Worm (Caenorhabditis elegans) whole organism, young adult: Measurements from ENCODE around the gene snx-1.

Experiments
- C17E4.6 ChIP-seq: fragments of 200-800 bp; sonication (Bioruptor generic); IDR thresholded peaks from 2 replicates; pipeline ENCODE4 v1.3.6; 2022; ENCODE audit warnings: missing genetic modification reagents, missing genetic modification characterization, missing compliant biosample characterization
- D2030.7 ChIP-seq: fragments of 200-800 bp; sonication (Bioruptor generic); IDR thresholded peaks from 2 replicates; pipeline ENCODE4 v1.3.6; 2022; ENCODE audit warnings: missing genetic modification reagents, missing genetic modification characterization, missing compliant biosample characterization
- F10E7.11 ChIP-seq: sonication (generic microtip); optimal IDR thresholded peaks from 2 replicates; lab custom pipeline; 2017; ENCODE audit warnings: mild to moderate bottlenecking, missing genetic modification characterization, moderate library complexity, missing compliant biosample characterization
- F23B12.7 ChIP-seq: sonication (generic microtip); optimal IDR thresholded peaks from 2 replicates; lab custom pipeline; 2017; ENCODE audit warnings: missing genetic modification characterization, mild to moderate bottlenecking, missing compliant biosample characterization, antibody characterized with exemption, moderate library complexity; ENCODE audit not compliant: insufficient read depth
- F33H1.4 ChIP-seq: fragments of 200-800 bp; sonication (Bioruptor generic); IDR thresholded peaks from 2 replicates; pipeline ENCODE4 v1.3.6; 2022; ENCODE audit warnings: missing genetic modification reagents, missing genetic modification characterization, missing compliant biosample characterization
- K11D2.4 ChIP-seq: fragments of 200-800 bp; sonication (Bioruptor generic); IDR thresholded peaks from 2 replicates; pipeline ENCODE4 v1.3.6; 2022; ENCODE audit warnings: missing genetic modification reagents, missing genetic modification characterization, missing compliant biosample characterization
- Y53F4B.3 ChIP-seq: fragments of 200-800 bp; sonication (Bioruptor generic); IDR thresholded peaks from 2 replicates; pipeline ENCODE4 v1.3.6; 2022; ENCODE audit warnings: missing genetic modification reagents, missing genetic modification characterization, missing compliant biosample characterization
- Y56A3A.18 ChIP-seq: fragments of 200-800 bp; sonication (Bioruptor generic); IDR thresholded peaks from 2 replicates; pipeline ENCODE4 v1.3.6; 2022; ENCODE audit warnings: missing genetic modification reagents, missing genetic modification characterization, missing compliant biosample characterization
- akir-1 ChIP-seq: fragments of 200-800 bp; sonication (Bioruptor generic); optimal IDR thresholded peaks from 2 replicates; lab custom pipeline; 2018; ENCODE audit warnings: mild to moderate bottlenecking, missing genetic modification characterization, moderate library complexity, missing compliant biosample characterization
- atf-7 ChIP-seq: sonication (generic microtip); optimal IDR thresholded peaks from 2 replicates; lab custom pipeline; 2017; ENCODE audit warnings: mild to moderate bottlenecking, missing genetic modification characterization, missing compliant biosample characterization
- ceh-100 ChIP-seq: fragments of 200-800 bp; sonication (Bioruptor generic); IDR thresholded peaks from 2 replicates; pipeline ENCODE4 v1.3.6; 2022; ENCODE audit warnings: missing genetic modification reagents, missing genetic modification characterization, missing compliant biosample characterization
- ceh-40 ChIP-seq: fragments of 200-800 bp; sonication (Bioruptor generic); IDR thresholded peaks from 2 replicates; pipeline ENCODE4 v1.3.6; 2022; ENCODE audit warnings: missing genetic modification characterization, missing compliant biosample characterization
- ceh-58 ChIP-seq: fragments of 200-800 bp; sonication (Bioruptor generic); IDR thresholded peaks from 2 replicates; pipeline ENCODE4 v1.3.6; 2022; ENCODE audit warnings: missing genetic modification characterization, missing compliant biosample characterization
- die-1 ChIP-seq: sonication (generic microtip); optimal IDR thresholded peaks from 2 replicates; lab custom pipeline; 2016; ENCODE audit warnings: missing genotype, mild to moderate bottlenecking, missing genetic modification characterization, missing compliant biosample characterization
- dpl-1 ChIP-seq: fragments of 150-350 bp; optimal IDR thresholded peaks from 2 replicates; lab custom pipeline; 2014; ENCODE audit warnings: missing biosample characterization, missing genetic modification reagents, missing genetic modification characterization
- efl-1 ChIP-seq: fragments of 150-350 bp; optimal IDR thresholded peaks from 2 replicates; lab custom pipeline; 2014; ENCODE audit warnings: missing biosample characterization, missing genetic modification reagents, missing genetic modification characterization
- ekl-4 ChIP-seq: fragments of 200-800 bp; sonication (Bioruptor generic); IDR thresholded peaks from 2 replicates; pipeline ENCODE4 v1.3.6; 2022; ENCODE audit warnings: missing genetic modification reagents, missing genetic modification characterization, missing compliant biosample characterization
- fkh-3 ChIP-seq: sonication (generic microtip); optimal IDR thresholded peaks from 2 replicates; lab custom pipeline; 2016; ENCODE audit warnings: mild to moderate bottlenecking, missing genetic modification characterization, missing compliant biosample characterization
- gei-17 ChIP-seq: fragments of 200-800 bp; sonication (Bioruptor generic); optimal IDR thresholded peaks from 2 replicates; lab custom pipeline; 2018; ENCODE audit warnings: mild to moderate bottlenecking, missing genetic modification characterization, missing compliant biosample characterization
- hlh-26 ChIP-seq: fragments of 200-800 bp; sonication (Bioruptor generic); conservative IDR thresholded peaks from 2 replicates; pipeline ENCODE4 v1.3.6; 2022; ENCODE audit warnings: missing genetic modification reagents, missing genetic modification characterization, missing compliant biosample characterization
- hrde-1 ChIP-seq: sonication (generic microtip); optimal IDR thresholded peaks from 2 replicates; lab custom pipeline; 2016; ENCODE audit warnings: missing genetic modification characterization, mild to moderate bottlenecking, missing compliant biosample characterization, moderate library complexity, missing genotype, missing genetic modification reagents, borderline replicate concordance
- hsf-1 ChIP-seq: fragments of 200-800 bp; sonication (Bioruptor generic); IDR thresholded peaks from 2 replicates; pipeline ENCODE4 v1.3.6; 2022; ENCODE audit warnings: missing genetic modification reagents, missing genetic modification characterization, missing compliant biosample characterization
- lin-26 ChIP-seq: fragments of 200-800 bp; sonication (Bioruptor generic); IDR thresholded peaks from 2 replicates; pipeline ENCODE4 v1.3.6; 2022; ENCODE audit warnings: missing genetic modification reagents, missing genetic modification characterization, missing compliant biosample characterization
- lin-35 ChIP-seq, 3 experiments: fragments of 150-350 bp in 2 of 3; sonication (generic microtip) in 1 of 3; optimal IDR thresholded peaks; 2 replicates each; lab custom pipeline; 2014 to 2018; ENCODE audit warnings: missing biosample characterization in 3 of 3, missing genetic modification characterization in 3 of 3, missing genetic modification reagents in 3 of 3
- lin-54 ChIP-seq: fragments of 200-800 bp; sonication (Bioruptor generic); optimal IDR thresholded peaks from 2 replicates; lab custom pipeline; 2018; ENCODE audit warnings: mild to moderate bottlenecking, missing genetic modification characterization, missing compliant biosample characterization
- lir-1 ChIP-seq: fragments of 200-800 bp; sonication (Bioruptor generic); conservative IDR thresholded peaks from 2 replicates; pipeline ENCODE4 v1.3.6; 2022; ENCODE audit warnings: missing genetic modification reagents, missing genetic modification characterization, missing compliant biosample characterization
- lsy-27 ChIP-seq: sonication (generic microtip); optimal IDR thresholded peaks from 2 replicates; lab custom pipeline; 2017; ENCODE audit warnings: missing genetic modification characterization, mild to moderate bottlenecking, missing compliant biosample characterization, antibody characterized with exemption, missing genotype, borderline replicate concordance; ENCODE audit not compliant: insufficient read depth
- madf-10 ChIP-seq: sonication (generic microtip); optimal IDR thresholded peaks from 2 replicates; lab custom pipeline; 2016; ENCODE audit warnings: mild to moderate bottlenecking, missing genetic modification characterization, missing compliant biosample characterization
- madf-6 ChIP-seq: fragments of 200-800 bp; sonication (Bioruptor generic); IDR thresholded peaks from 2 replicates; pipeline ENCODE4 v1.3.6; 2022; ENCODE audit warnings: missing genetic modification reagents, missing genetic modification characterization, missing compliant biosample characterization
- mcd-1 ChIP-seq: fragments of 200-800 bp; sonication (Bioruptor generic); IDR thresholded peaks from 2 replicates; pipeline ENCODE4 v1.3.6; 2022; ENCODE audit warnings: missing genetic modification reagents, missing genetic modification characterization, missing compliant biosample characterization
- mel-28 ChIP-seq: sonication (generic microtip); optimal IDR thresholded peaks from 2 replicates; lab custom pipeline; 2016; ENCODE audit warnings: borderline replicate concordance, mild to moderate bottlenecking, missing genetic modification characterization, missing compliant biosample characterization
- mes-4 ChIP-seq: sonication (generic microtip); optimal IDR thresholded peaks from 2 replicates; lab custom pipeline; 2016; ENCODE audit warnings: missing genotype, missing genetic modification characterization, missing compliant biosample characterization
- nfyb-1 ChIP-seq: fragments of 200-800 bp; sonication (Bioruptor generic); IDR thresholded peaks from 2 replicates; pipeline ENCODE4 v1.3.6; 2022; ENCODE audit warnings: missing genetic modification reagents, missing genetic modification characterization, missing compliant biosample characterization
- rcor-1 ChIP-seq: fragments of 200-800 bp; sonication (Bioruptor generic); IDR thresholded peaks from 2 replicates; pipeline ENCODE4 v1.3.6; 2022; ENCODE audit warnings: missing genetic modification reagents, missing genetic modification characterization, missing compliant biosample characterization
- rec-8 ChIP-seq, 2 experiments: sonication (generic microtip); optimal IDR thresholded peaks; 2 replicates each; lab custom pipeline; 2016; ENCODE audit warnings: mild to moderate bottlenecking in 2 of 2, missing genetic modification characterization in 2 of 2, missing genetic modification reagents in 2 of 2, missing genotype in 2 of 2, missing biosample characterization in 1 of 2, missing compliant biosample characterization in 1 of 2, moderate library complexity in 1 of 2
- sdz-38 ChIP-seq: sonication (generic microtip); optimal IDR thresholded peaks from 2 replicates; lab custom pipeline; 2016; ENCODE audit warnings: missing genotype, missing genetic modification characterization, missing compliant biosample characterization
- sea-2 ChIP-seq: fragments of 200-800 bp; sonication (Bioruptor generic); IDR thresholded peaks from 2 replicates; pipeline ENCODE4 v1.3.6; 2022; ENCODE audit warnings: missing genetic modification characterization, missing compliant biosample characterization
- snpc-1.3 ChIP-seq: sonication (generic microtip); optimal IDR thresholded peaks from 2 replicates; lab custom pipeline; 2017; ENCODE audit warnings: missing genetic modification characterization, mild to moderate bottlenecking, missing compliant biosample characterization, antibody characterized with exemption, moderate library complexity, missing genotype, missing genetic modification reagents; ENCODE audit not compliant: insufficient read depth
- snpc-4 ChIP-seq, 5 experiments: fragments of 150-350 bp in 1 of 5; sonication (generic microtip) in 4 of 5; optimal IDR thresholded peaks; 2 replicates each; lab custom pipeline; 2014 to 2018; ENCODE audit warnings: missing genetic modification characterization in 5 of 5, missing biosample characterization in 3 of 5, antibody characterized with exemption in 2 of 5, mild to moderate bottlenecking in 2 of 5, missing compliant biosample characterization in 2 of 5, missing genotype in 2 of 5, moderate library complexity in 2 of 5, missing genetic modification reagents in 1 of 5
- somi-1 ChIP-seq: fragments of 200-800 bp; sonication (Bioruptor generic); optimal IDR thresholded peaks from 2 replicates; lab custom pipeline; 2018; ENCODE audit warnings: mild to moderate bottlenecking, missing genetic modification characterization, missing compliant biosample characterization
- sptf-2 ChIP-seq: fragments of 200-800 bp; sonication (Bioruptor generic); optimal IDR thresholded peaks from 2 replicates; lab custom pipeline; 2018; ENCODE audit warnings: mild to moderate bottlenecking, missing genetic modification characterization, missing compliant biosample characterization
- tbp1 ChIP-seq: fragments of 200-800 bp; sonication (Bioruptor generic); optimal IDR thresholded peaks from 2 replicates; lab custom pipeline; 2018; ENCODE audit warnings: mild to moderate bottlenecking, missing genetic modification characterization, missing compliant biosample characterization
- tbx-9 ChIP-seq: sonication (generic microtip); optimal IDR thresholded peaks from 2 replicates; lab custom pipeline; 2016; ENCODE audit warnings: borderline replicate concordance, missing genetic modification characterization, inconsistent platforms, missing compliant biosample characterization
- zim-3 ChIP-seq: sonication (generic microtip); optimal IDR thresholded peaks from 2 replicates; lab custom pipeline; 2017; ENCODE audit warnings: mild to moderate bottlenecking, missing genetic modification characterization, moderate library complexity, missing compliant biosample characterization
- ztf-25 ChIP-seq: fragments of 200-800 bp; sonication (Bioruptor generic); IDR thresholded peaks from 2 replicates; pipeline ENCODE4 v1.3.6; 2022; ENCODE audit warnings: missing genetic modification reagents, missing genetic modification characterization, missing compliant biosample characterization

The snx-1 gene

ce11 chrX:1089676-1090075 is 39.1 kb upstream of the snx-1 start (continued):
- 0 out of 2 replicates have a peak, but pooled peaks have one; percentile 53 for TF ChIP-seq ztf-25 (GFP tag; lab: Robert Waterston, UW)
- no peak for TF ChIP-seq sea-2 (GFP tag; lab: Robert Waterston, UW)
- TF ChIP-seq tbx-9 (tag; lab: Kevin White, UChicago): no peak
- no peak for TF ChIP-seq F33H1.4 (GFP tag; lab: Robert Waterston, UW)
- no peak for TF ChIP-seq akir-1 (GFP tag; lab: Kevin White, UChicago)
- TF ChIP-seq, all 124 proteins: peak for 15

- TF ChIP-seq lir-1 (GFP tag; lab: Robert Waterston, UW) (peak; percentile 47; the same call in 1 of the 2 replicates), Y53F4B.3 (GFP tag; lab: Robert Waterston, UW) (no peak), mes-4 (tag; lab: Kevin White, UChicago) (no peak), F10E7.11 (tag; lab: Kevin White, UChicago) (no peak), snpc-1.3 (tag; lab: Kevin White, UChicago) (no peak), rec-8 (tag; optimal IDR thresholded peaks at IDR 0.05; lab: Kevin White, UChicago) (no peak), die-1 (peak; percentile 39), lin-54 (GFP tag; lab: Kevin White, UChicago) (peak; percentile 46), mel-28 (tag; lab: Kevin White, UChicago) (no peak), sptf-2 (GFP tag; lab: Kevin White, UChicago) (no peak), zim-3 (tag; lab: Kevin White, UChicago) (no peak), fkh-3 (no peak), hlh-26 (GFP tag; lab: Robert Waterston, UW) (no peak), ekl-4 (peak; percentile 67), sdz-38 (tag; lab: Kevin White, UChicago) (no peak), ceh-100 (no peak; the same call in 1 of the 2 replicates), nfyb-1 (peak; percentile 84), atf-7 (tag; lab: Kevin White, UChicago) (peak; percentile 92), madf-10 (tag; lab: Kevin White, UChicago) (peak; percentile 84), Y56A3A.18 (GFP tag; lab: Robert Waterston, UW) (peak; percentile 79; the same call in 1 of the 2 replicates), efl-1 (GFP tag; lab: Kevin White, UChicago) (no peak), gei-17 (peak; percentile 63), K11D2.4 (peak; percentile 86), rcor-1 (GFP tag; lab: Robert Waterston, UW) (peak; percentile 79), lsy-27 (tag; lab: Kevin White, UChicago) (no peak), madf-6 (GFP tag; lab: Robert Waterston, UW) (no peak; the same call in 1 of the 2 replicates), ceh-40 (GFP tag; lab: Robert Waterston, UW) (no peak), ceh-58 (GFP tag; lab: Robert Waterston, UW) (no peak), dpl-1 (no peak), snpc-4 (GFP tag; optimal IDR thresholded peaks at IDR 0.05; lab: Kevin White, UChicago) (peak; percentile 25), snpc-4 (tag; optimal IDR thresholded peaks at IDR 0.05; lab: Kevin White, UChicago) (peak in 2 of 4 experiments; percentile 48 to 62), somi-1 (GFP tag; lab: Kevin White, UChicago) (peak; percentile 94), D2030.7 (GFP tag; lab: Robert Waterston, UW) (no peak), lin-35 (GFP tag; optimal IDR thresholded peaks at IDR 0.05; lab: Kevin White, UChicago) (peak in 1 of 3 experiments; percentile 82), hsf-1 (GFP tag; lab: Robert Waterston, UW) (no peak), F23B12.7 (tag; lab: Kevin White, UChicago) (peak; percentile 64), mcd-1 (GFP tag; lab: Robert Waterston, UW) (peak; percentile 49; the same call in 1 of the 2 replicates), tbp1 (peak; percentile 66), lin-26 (peak; percentile 61; the same call in 1 of the 2 replicates), hrde-1 (tag; lab: Kevin White, UChicago) (no peak), C17E4.6 (GFP tag; lab: Robert Waterston, UW) (no peak)
Observed at ce11 chrX:1093154-1093553, 35.6 kb upstream of the snx-1 start.
